Fruit fly (Drosophila melanogaster) whole organism, embryonic: ENCODE measurements around the gene ck.

Experiments
- CG13287 ChIP-seq: fragments of 200-800 bp; sonication (Bioruptor generic); IDR thresholded peaks from 2 replicates; pipeline ENCODE4 v1.3.6; 2022; ENCODE audit warnings: missing biosample characterization, missing genetic modification characterization; ENCODE audit not compliant: partially characterized antibody
- gem ChIP-seq: fragments of 200-800 bp; sonication (Bioruptor generic); optimal IDR thresholded peaks from 2 replicates; lab custom pipeline; 2019; ENCODE audit warnings: missing biosample characterization, mild to moderate bottlenecking, missing genetic modification characterization, moderate library complexity
- stc ChIP-seq: fragments of 200-800 bp; sonication (Bioruptor generic); IDR thresholded peaks from 2 replicates; pipeline ENCODE4 v1.3.6; 2022; ENCODE audit warnings: missing biosample characterization, missing genetic modification characterization

DNA sequence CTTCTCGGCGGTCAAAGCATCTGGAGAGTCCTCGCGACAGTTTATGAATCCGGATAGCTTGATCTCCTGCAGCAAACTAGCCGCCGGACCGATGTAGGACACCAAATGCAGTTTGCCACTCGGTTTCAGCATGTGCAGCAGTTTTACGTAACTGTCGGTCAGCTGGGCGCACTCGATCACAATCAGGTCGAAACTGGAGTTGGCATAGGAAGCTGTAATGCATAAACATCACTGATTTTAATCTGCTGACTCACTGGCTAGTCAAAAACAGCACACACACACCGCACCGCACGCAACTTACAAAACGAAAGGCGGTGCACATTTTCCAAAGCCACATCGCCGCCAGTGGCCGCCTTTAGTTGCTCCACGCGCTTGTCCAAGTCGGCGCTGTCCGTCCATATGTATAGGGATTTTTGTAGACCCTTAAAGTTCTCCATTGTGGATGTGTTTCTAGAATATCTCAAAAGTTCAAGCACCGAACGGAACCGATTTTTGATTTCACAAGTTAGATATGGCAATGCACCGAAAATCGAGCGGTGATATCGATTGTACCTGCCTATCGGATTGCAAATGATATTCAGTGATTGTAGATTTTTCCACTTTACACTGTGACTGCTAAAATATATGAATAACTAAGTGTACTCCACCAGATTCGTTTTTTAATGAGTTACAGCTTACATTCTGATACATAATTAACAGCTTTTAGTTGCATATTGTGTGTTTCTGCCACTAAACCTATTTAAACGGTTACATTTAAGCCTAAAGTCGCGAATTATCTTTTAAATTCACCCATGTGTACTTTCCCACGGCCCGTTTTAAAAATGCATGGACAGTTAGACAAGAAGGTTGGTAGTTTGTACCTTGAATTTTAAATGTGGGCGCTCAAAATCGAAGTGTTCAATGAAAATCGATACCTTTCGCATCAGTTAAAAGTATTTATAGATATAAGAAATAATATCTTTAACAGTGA lies 19.0 kb downstream of the ck start, which contains the start of gene CIAPIN1:
- TF ChIP-seq stc (GFP tag; lab: Robert Waterston, UW), result no peak
- TF ChIP-seq gem (tag; lab: Kevin White, UChicago), result no peak
- no peak; the same call in 1 of the 2 replicates for TF ChIP-seq CG13287 (GFP tag; lab: Robert Waterston, UW)
